Worm (Caenorhabditis elegans): ENCODE results near the gene sru-9.
"Not testable (repeated sequence)": the region's sequence is repeated elsewhere in the genome, so short reads cannot be mapped to it uniquely, and the experiment has no call there.

sru-9 gene

DNA sequence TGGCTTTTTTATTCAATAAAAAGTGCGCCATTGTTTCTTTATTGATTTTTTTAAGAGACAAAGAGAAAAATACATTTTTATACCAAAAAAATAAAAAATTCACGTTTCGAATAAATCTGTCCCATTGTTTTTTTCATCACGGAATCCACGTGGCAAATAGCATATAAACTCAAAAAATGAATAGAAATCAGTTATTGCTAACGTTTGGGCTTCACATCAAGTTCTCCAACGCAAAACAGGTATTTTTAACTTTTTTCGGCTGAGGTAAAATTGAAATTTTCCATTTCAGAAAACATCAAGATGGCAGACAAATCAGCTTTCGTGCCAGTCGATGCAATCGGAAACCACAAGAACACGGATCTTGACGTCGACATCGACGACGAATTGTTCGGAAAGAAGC is 4.6 kb downstream of the sru-9 start, which contains the start of gene Y45F10B.3:
Gene Y45F10B.3 (plus strand): TSS at position 301 of the 400 bp plus-strand sequence.
- TF ChIP-seq ztf-16 (tag; optimal IDR thresholded peaks at IDR 0.05): no peak
- no peak for TF ChIP-seq ceh-14 (tag; optimal IDR thresholded peaks at IDR 0.05)
- TF ChIP-seq ceh-30 (tag; optimal IDR thresholded peaks at IDR 0.05): no peak
- TF ChIP-seq hlh-6 (tag; optimal IDR thresholded peaks at IDR 0.05): no peak
- no peak for TF ChIP-seq fax-1 (tag; optimal IDR thresholded peaks at IDR 0.05)
- no peak for TF ChIP-seq F13H6.1 (tag; optimal IDR thresholded peaks at IDR 0.05)

DNA sequence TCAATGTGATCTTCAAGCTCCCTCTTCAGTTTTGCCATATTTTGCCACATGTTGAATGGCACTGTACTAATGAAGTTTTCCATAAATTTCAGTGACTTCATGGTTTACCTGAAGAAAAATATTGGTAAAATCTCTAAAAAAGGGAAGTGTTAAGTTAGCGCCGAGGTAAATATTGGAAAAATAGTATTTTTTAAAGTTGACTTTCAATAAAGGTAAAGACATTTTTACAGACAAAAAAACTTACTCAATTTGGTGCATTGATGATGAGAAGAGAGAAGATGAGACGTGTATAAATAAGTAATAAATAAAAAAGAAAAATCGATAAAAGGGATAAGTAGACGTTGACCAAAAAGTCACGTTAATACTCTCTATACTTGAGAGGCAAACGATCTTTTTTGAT is 9.0 kb downstream of the sru-9 start, which contains the start of gene Y45F10B.9:
Gene Y45F10B.9 (minus strand): TSS at position 101 of the 400 bp plus-strand sequence.
- TF ChIP-seq ztf-16 (tag; optimal IDR thresholded peaks at IDR 0.05); sox-2 (GFP tag; IDR thresholded peaks at IDR 0.05); sdc-2 (tag; optimal IDR thresholded peaks at IDR 0.05): not testable (repeated sequence)

- TF ChIP-seq ceh-34 (tag; optimal IDR thresholded peaks at IDR 0.05) (no peak), unc-86 (tag; optimal IDR thresholded peaks at IDR 0.05) (no peak), madf-2 (tag; optimal IDR thresholded peaks at IDR 0.05) (no peak), ceh-22 (tag; optimal IDR thresholded peaks at IDR 0.05) (no peak), eyg-1 (tag; optimal IDR thresholded peaks at IDR 0.05) (no peak), unc-55 (GFP tag; optimal IDR thresholded peaks at IDR 0.05) (no peak), lin-11 (tag; optimal IDR thresholded peaks at IDR 0.05) (no peak), Y22D7AL.16 (tag; optimal IDR thresholded peaks at IDR 0.05) (no peak), unc-3 (GFP tag; conservative IDR thresholded peaks at IDR 0.05) (no peak), unc-3 (tag; optimal IDR thresholded peaks at IDR 0.05) (no peak), pha-2 (tag; optimal IDR thresholded peaks at IDR 0.05) (no peak), C08G9.2 (tag; optimal IDR thresholded peaks at IDR 0.05) (no peak), pax-1 (tag; optimal IDR thresholded peaks at IDR 0.05) (no peak), ceh-30 (tag; optimal IDR thresholded peaks at IDR 0.05) (no peak)
Measured at ce11 chrIV:13600643-13601042, 11.8 kb downstream of the sru-9 start.

- TF ChIP-seq elt-2 (tag; optimal IDR thresholded peaks at IDR 0.05): no peak
- TF ChIP-seq ceh-19 (GFP tag; optimal IDR thresholded peaks at IDR 0.05): no peak
Measured at ce11 chrIV:13601428-13601827, 12.6 kb downstream of the sru-9 start.

DNA sequence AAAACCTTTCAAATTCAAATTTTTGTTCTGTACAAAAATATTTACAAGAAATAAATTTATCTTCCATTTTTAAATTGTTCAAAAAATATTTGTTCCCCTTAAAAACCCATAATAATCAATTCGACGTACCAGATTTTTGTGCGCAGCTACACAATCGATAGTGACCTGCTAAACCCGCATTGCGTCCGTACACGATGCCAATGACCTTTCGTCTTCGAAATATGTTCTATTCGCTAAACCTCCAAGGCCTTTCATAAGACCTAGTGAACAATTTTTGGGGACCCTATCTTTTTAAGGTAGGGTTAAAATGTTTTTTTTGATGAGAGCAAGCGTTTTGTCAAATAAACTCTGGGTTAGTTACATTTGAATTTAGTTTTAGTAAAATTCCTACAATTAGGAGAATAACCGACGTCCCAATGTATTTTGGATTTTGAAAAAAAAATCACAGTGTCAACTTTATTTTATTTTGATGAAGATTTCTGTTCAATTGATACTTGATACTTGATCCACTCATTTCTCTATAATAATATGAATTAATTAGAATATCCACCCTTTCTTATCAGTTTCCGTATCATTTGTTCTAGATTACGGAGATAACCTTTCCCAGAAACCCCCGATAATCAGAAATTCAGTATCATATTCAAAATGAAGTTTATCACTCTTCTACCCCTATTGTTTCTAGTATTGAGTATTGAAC is 13.3 kb downstream of the sru-9 start, which contains the start of gene Y45F10B.59:
Gene Y45F10B.59 (plus strand): TSS at position 647 of the 697 bp plus-strand sequence.
- no peak for TF ChIP-seq nhr-11 (tag; optimal IDR thresholded peaks at IDR 0.05)
- no peak for TF ChIP-seq ceh-45 (GFP tag; IDR thresholded peaks at IDR 0.05)
- TF ChIP-seq ceh-19 (GFP tag; optimal IDR thresholded peaks at IDR 0.05): no peak
- no peak for TF ChIP-seq fax-1 (tag; optimal IDR thresholded peaks at IDR 0.05)
- TF ChIP-seq hlh-15 (tag; optimal IDR thresholded peaks at IDR 0.05): no peak
- no peak for TF ChIP-seq K09A11.1 (tag; optimal IDR thresholded peaks at IDR 0.05; ENCODE audit: insufficient read depth)
- no peak for TF ChIP-seq zip-5 (tag; optimal IDR thresholded peaks at IDR 0.05)
- TF ChIP-seq odd-2 (tag; optimal IDR thresholded peaks at IDR 0.05): no peak
- TF ChIP-seq ceh-6 (GFP tag; optimal IDR thresholded peaks at IDR 0.05): no peak

ce11 chrIV:13609755-13610154 is 21.0 kb downstream of the sru-9 start, which contains the start of gene C08F11.13:
Gene C08F11.13, minus strand, starts transcription at chrIV:13609892.
- TF ChIP-seq ama-1 (optimal IDR thresholded peaks at IDR 0.05) (no peak), ceh-6 (GFP tag; optimal IDR thresholded peaks at IDR 0.05) (no peak), C38D4.7 (GFP tag; optimal IDR thresholded peaks at IDR 0.05) (no peak)
